Fruit fly (Drosophila melanogaster) whole organism, embryonic: ENCODE results near the gene Pi3K21B.

Experiments
- CG10543 ChIP-seq: fragments of 200-800 bp; sonication (Bioruptor generic); optimal IDR thresholded peaks from 3 replicates; lab custom pipeline; 2017; ENCODE audit warnings: missing biosample characterization, mild to moderate bottlenecking, missing genetic modification characterization, moderate library complexity
- CG12391 ChIP-seq: fragments of 200-800 bp; sonication (Bioruptor generic); optimal IDR thresholded peaks from 3 replicates; lab custom pipeline; 2018; ENCODE audit warnings: missing biosample characterization, mild to moderate bottlenecking, missing genetic modification characterization, moderate library complexity
- CG13287 ChIP-seq: fragments of 200-800 bp; sonication (Bioruptor generic); IDR thresholded peaks from 2 replicates; pipeline ENCODE4 v1.3.6; 2022; ENCODE audit warnings: missing biosample characterization, missing genetic modification characterization; ENCODE audit not compliant: partially characterized antibody
- CG15269 ChIP-seq: fragments of 200-800 bp; sonication (Bioruptor generic); optimal IDR thresholded peaks from 2 replicates; lab custom pipeline; 2018; ENCODE audit warnings: missing biosample characterization, mild to moderate bottlenecking, missing genetic modification characterization, moderate library complexity
- CG15514 ChIP-seq: fragments of 200-800 bp; sonication (Bioruptor generic); optimal IDR thresholded peaks from 3 replicates; lab custom pipeline; 2017; ENCODE audit warnings: missing biosample characterization, missing genetic modification characterization, mild to moderate bottlenecking, moderate library complexity, missing genetic modification reagents
- CG16779 ChIP-seq: fragments of 200-800 bp; sonication (Bioruptor generic); IDR thresholded peaks from 2 replicates; pipeline ENCODE4 v1.3.6; 2022; ENCODE audit warnings: missing biosample characterization, missing genetic modification characterization
- CG16863 ChIP-seq: fragments of 200-800 bp; sonication (Bioruptor generic); optimal IDR thresholded peaks from 3 replicates; lab custom pipeline; 2016; ENCODE audit warnings: missing biosample characterization, missing genetic modification characterization
- CG17186 ChIP-seq: fragments of 200-800 bp; sonication (Bioruptor generic); optimal IDR thresholded peaks from 3 replicates; lab custom pipeline; 2017; ENCODE audit warnings: missing biosample characterization, missing genetic modification reagents, missing genetic modification characterization
- CG17328 ChIP-seq: fragments of 200-800 bp; sonication (Bioruptor generic); IDR thresholded peaks from 2 replicates; pipeline ENCODE4 v1.3.6; 2022; ENCODE audit warnings: missing biosample characterization, missing genetic modification characterization
- CG17361 ChIP-seq: fragments of 200-800 bp; sonication (Bioruptor generic); IDR thresholded peaks from 3 replicates; pipeline ENCODE4 v1.3.6; 2022; ENCODE audit warnings: missing biosample characterization, missing genetic modification characterization
- CG17912 ChIP-seq: fragments of 200-800 bp; sonication (Bioruptor generic); optimal IDR thresholded peaks from 2 replicates; lab custom pipeline; 2018; ENCODE audit warnings: missing biosample characterization, mild to moderate bottlenecking, missing genetic modification characterization
- CG2129 ChIP-seq: fragments of 200-800 bp; sonication (Bioruptor generic); IDR thresholded peaks from 2 replicates; pipeline ENCODE4 v1.3.6; 2022; ENCODE audit warnings: missing biosample characterization, missing genetic modification characterization; ENCODE audit not compliant: partially characterized antibody
- CG30403 ChIP-seq: fragments of 200-800 bp; sonication (Bioruptor generic); optimal IDR thresholded peaks from 3 replicates; lab custom pipeline; 2016; ENCODE audit warnings: missing biosample characterization, missing genetic modification characterization
- CG31441 ChIP-seq: fragments of 200-800 bp; sonication (Bioruptor generic); IDR thresholded peaks from 2 replicates; pipeline ENCODE4 v1.3.6; 2022; ENCODE audit warnings: missing biosample characterization, missing genetic modification characterization
- CG3163 ChIP-seq: fragments of 200-800 bp; sonication (Bioruptor generic); optimal IDR thresholded peaks from 3 replicates; lab custom pipeline; 2016; ENCODE audit warnings: missing biosample characterization, missing genetic modification characterization
- CG34224 ChIP-seq: fragments of 200-800 bp; sonication (Bioruptor generic); IDR thresholded peaks from 3 replicates; pipeline ENCODE4 v1.3.6; 2022; ENCODE audit warnings: missing biosample characterization, missing genetic modification characterization; ENCODE audit not compliant: partially characterized antibody
- CG6689 ChIP-seq: fragments of 200-800 bp; sonication (Bioruptor generic); IDR thresholded peaks from 2 replicates; pipeline ENCODE4 v1.3.6; 2022; ENCODE audit warnings: missing biosample characterization, missing genetic modification characterization
- CG7987 ChIP-seq: fragments of 200-800 bp; sonication (Bioruptor generic); optimal IDR thresholded peaks from 2 replicates; lab custom pipeline; 2018; ENCODE audit warnings: missing biosample characterization, mild to moderate bottlenecking, missing genetic modification characterization, moderate library complexity
- CG8478 ChIP-seq: fragments of >200 bp; optimal IDR thresholded peaks from 2 replicates; lab custom pipeline; 2018
- Deaf1 ChIP-seq: fragments of 200-800 bp; optimal IDR thresholded peaks from 3 replicates; lab custom pipeline; 2019; ENCODE audit warnings: missing biosample characterization, mild to moderate bottlenecking, missing genetic modification characterization, moderate library complexity
- Ets65A ChIP-seq: fragments of 200-800 bp; sonication (Bioruptor generic); peaks from one replicate; lab custom pipeline; 2016; ENCODE audit warnings: missing biosample characterization, missing genetic modification characterization
- Hey ChIP-seq: fragments of 200-800 bp; sonication (Bioruptor generic); optimal IDR thresholded peaks from 3 replicates; lab custom pipeline; 2018; ENCODE audit warnings: missing biosample characterization, mild to moderate bottlenecking, missing genetic modification characterization
- Myb ChIP-seq: fragments of 200-800 bp; sonication (Bioruptor generic); optimal IDR thresholded peaks from 2 replicates; lab custom pipeline; 2016; ENCODE audit warnings: missing biosample characterization, missing genetic modification characterization
- Nf-YC ChIP-seq: fragments of 200-800 bp; optimal IDR thresholded peaks from 3 replicates; lab custom pipeline; 2019; ENCODE audit warnings: missing biosample characterization, mild to moderate bottlenecking, missing genetic modification characterization, moderate library complexity
- Pdp1 ChIP-seq, 2 experiments: fragments of 200-800 bp; sonication (Bioruptor generic); optimal IDR thresholded peaks; 3 replicates each; lab custom pipeline; 2016; ENCODE audit warnings: missing biosample characterization in 2 of 2, missing genetic modification characterization in 2 of 2, mild to moderate bottlenecking in 1 of 2, moderate library complexity in 1 of 2
- Sry-β ChIP-seq: fragments of 200-800 bp; sonication (Bioruptor generic); optimal IDR thresholded peaks from 2 replicates; lab custom pipeline; 2018; ENCODE audit warnings: missing biosample characterization, mild to moderate bottlenecking, missing genetic modification characterization, moderate library complexity
- Xrp1 ChIP-seq: fragments of 200-800 bp; sonication (Bioruptor generic); IDR thresholded peaks from 2 replicates; pipeline ENCODE4 v1.3.6; 2022; ENCODE audit warnings: missing biosample characterization, missing genetic modification characterization
- abd-A ChIP-seq: fragments of 200-800 bp; sonication (Bioruptor generic); optimal IDR thresholded peaks from 3 replicates; lab custom pipeline; 2019; ENCODE audit warnings: missing biosample characterization, mild to moderate bottlenecking, missing genetic modification characterization, moderate library complexity
- cwo ChIP-seq: fragments of 200-800 bp; sonication (Bioruptor generic); optimal IDR thresholded peaks from 3 replicates; lab custom pipeline; 2017; ENCODE audit warnings: missing biosample characterization, missing genetic modification characterization, mild to moderate bottlenecking, moderate library complexity, missing genetic modification reagents
- dmrt11E ChIP-seq: fragments of 200-800 bp; sonication (Bioruptor generic); optimal IDR thresholded peaks from 3 replicates; lab custom pipeline; 2018; ENCODE audit warnings: missing biosample characterization, mild to moderate bottlenecking, missing genetic modification characterization, moderate library complexity
- eve ChIP-seq, 2 experiments: fragments of >200 bp; optimal IDR thresholded peaks; 2 replicates each; lab custom pipeline; 2017; ENCODE audit warnings: missing biosample characterization in 2 of 2, missing genetic modification characterization in 2 of 2
- gcm ChIP-seq: fragments of 200-800 bp; sonication (Bioruptor generic); optimal IDR thresholded peaks from 2 replicates; lab custom pipeline; 2019; ENCODE audit warnings: missing biosample characterization, mild to moderate bottlenecking, missing genetic modification characterization, moderate library complexity
- lab ChIP-seq: fragments of 200-800 bp; sonication (Bioruptor generic); optimal IDR thresholded peaks from 3 replicates; lab custom pipeline; 2017; ENCODE audit warnings: missing biosample characterization, missing genetic modification characterization, mild to moderate bottlenecking, moderate library complexity, missing genetic modification reagents
- maf-S ChIP-seq: fragments of 200-800 bp; sonication (Bioruptor generic); optimal IDR thresholded peaks from 2 replicates; lab custom pipeline; 2016; ENCODE audit warnings: missing biosample characterization, missing genetic modification characterization
- mirr ChIP-seq: fragments of 200-800 bp; sonication (Bioruptor generic); optimal IDR thresholded peaks from 3 replicates; lab custom pipeline; 2018; ENCODE audit warnings: missing biosample characterization, mild to moderate bottlenecking, missing genetic modification characterization
- nmo ChIP-seq: fragments of 200-800 bp; sonication (Bioruptor generic); optimal IDR thresholded peaks from 2 replicates; lab custom pipeline; 2018; ENCODE audit warnings: missing biosample characterization, mild to moderate bottlenecking, missing genetic modification characterization, moderate library complexity
- nom ChIP-seq: fragments of 200-800 bp; sonication (Bioruptor generic); optimal IDR thresholded peaks from 2 replicates; lab custom pipeline; 2017; ENCODE audit warnings: missing biosample characterization, missing genetic modification characterization, mild to moderate bottlenecking, moderate library complexity, missing genetic modification reagents
- pan ChIP-seq, 4 experiments: fragments of >200 bp in 3 of 4; fragments of 200-800 bp in 1 of 4; sonication (Bioruptor generic) in 1 of 4; optimal IDR thresholded peaks in 3 of 4; IDR thresholded peaks in 1 of 4; 2 replicates each; pipeline versions ENCODE4 v1.3.6 to Lab custom; 2017 to 2022; ENCODE audit warnings: missing biosample characterization in 2 of 4, missing genetic modification characterization in 2 of 4, mixed read lengths in 1 of 4
- sd ChIP-seq: fragments of 200-800 bp; sonication (Bioruptor generic); optimal IDR thresholded peaks from 3 replicates; lab custom pipeline; 2018; ENCODE audit warnings: missing biosample characterization, mild to moderate bottlenecking, missing genetic modification characterization, moderate library complexity
- seq ChIP-seq: fragments of 200-800 bp; sonication (Bioruptor generic); IDR thresholded peaks from 2 replicates; pipeline ENCODE4 v1.3.6; 2022; ENCODE audit warnings: missing biosample characterization, missing genetic modification characterization
- sna ChIP-seq: fragments of 200-800 bp; sonication (Bioruptor generic); IDR thresholded peaks from 2 replicates; pipeline ENCODE4 v1.3.6; 2022; ENCODE audit warnings: missing biosample characterization, missing genetic modification characterization; ENCODE audit not compliant: partially characterized antibody
- stwl ChIP-seq: fragments of 200-800 bp; sonication (Bioruptor generic); optimal IDR thresholded peaks from 3 replicates; lab custom pipeline; 2018; ENCODE audit warnings: missing biosample characterization, mild to moderate bottlenecking, missing genetic modification characterization, moderate library complexity
- trem ChIP-seq: fragments of 200-800 bp; optimal IDR thresholded peaks from 3 replicates; lab custom pipeline; 2019; ENCODE audit warnings: missing biosample characterization, mild to moderate bottlenecking, missing genetic modification characterization, moderate library complexity
- vnd ChIP-seq: fragments of 200-800 bp; sonication (Bioruptor generic); IDR thresholded peaks from 3 replicates; pipeline ENCODE4 v1.3.6; 2022; ENCODE audit warnings: missing biosample characterization, missing genetic modification characterization; ENCODE audit not compliant: partially characterized antibody
- vvl ChIP-seq: fragments of 200-800 bp; sonication (Bioruptor generic); IDR thresholded peaks from 2 replicates; pipeline ENCODE4 v1.3.6; 2022; ENCODE audit warnings: missing biosample characterization, missing genetic modification characterization
- zf30C ChIP-seq: fragments of 200-800 bp; sonication (Bioruptor generic); optimal IDR thresholded peaks from 3 replicates; lab custom pipeline; 2018; ENCODE audit warnings: missing biosample characterization, mild to moderate bottlenecking, missing genetic modification characterization

Pi3K21B gene

dm6 chr2L:249048-249825 is 48.4 kb upstream of the Pi3K21B start (continued):
- TF ChIP-seq CG17328 (0 out of 2 replicates have a peak, but pooled peaks have one; percentile 22), vvl (GFP tag; lab: Robert Waterston, UW) (peak; percentile 65), Hey (tag; lab: Kevin White, UChicago) (no peak), pan (optimal IDR thresholded peaks at IDR 0.05; lab: Kevin White, UChicago) (no peak), pan (GFP tag; optimal IDR thresholded peaks at IDR 0.05 in 1 of 2, IDR thresholded peaks at IDR 0.05 in 1 of 2) (peak in 1 of 2 experiments; percentile 43), nmo (GFP tag; lab: Kevin White, UChicago) (peak; percentile 6), sna (GFP tag; lab: Robert Waterston, UW) (peak; percentile 60; the same call in 1 of the 2 replicates), CG16779 (GFP tag; lab: Robert Waterston, UW) (0 out of 2 replicates have a peak, but pooled peaks have one; percentile 9), CG30403 (GFP tag; lab: Kevin White, UChicago) (peak; percentile 15), CG7987 (GFP tag; lab: Kevin White, UChicago) (peak; percentile 22), vnd (GFP tag; lab: Robert Waterston, UW) (no peak), maf-S (GFP tag; lab: Kevin White, UChicago) (no peak), CG15269 (tag; lab: Kevin White, UChicago) (no peak), Nf-YC (tag; lab: Kevin White, UChicago) (peak; percentile 25), CG2129 (0 out of 2 replicates have a peak, but pooled peaks have one; percentile 11), CG12391 (tag; lab: Kevin White, UChicago) (peak; percentile 6), Xrp1 (GFP tag; lab: Robert Waterston, UW) (peak; percentile 32; the same call in 1 of the 2 replicates), CG17361 (GFP tag; lab: Robert Waterston, UW) (0 out of 3 replicates have a peak, but pooled peaks have one; percentile 22), zf30C (peak; percentile 11), cwo (GFP tag; lab: Kevin White, UChicago) (peak; percentile 84), nom (peak; percentile 84), Myb (GFP tag; lab: Kevin White, UChicago) (no peak), CG6689 (GFP tag; lab: Robert Waterston, UW) (0 out of 2 replicates have a peak, but pooled peaks have one; percentile 38), Sry-β (GFP tag; lab: Kevin White, UChicago) (no peak), CG15514 (GFP tag; lab: Kevin White, UChicago) (peak; percentile 7), dmrt11E (tag; lab: Kevin White, UChicago) (peak; percentile 5), Ets65A (GFP tag; lab: Kevin White, UChicago) (peak; percentile 32), abd-A (tag; lab: Kevin White, UChicago) (peak; percentile 67), Deaf1 (tag; lab: Kevin White, UChicago) (peak; percentile 75), CG3163 (GFP tag; lab: Kevin White, UChicago) (peak; percentile 87), CG8478 (lab: Kevin White, UChicago) (peak; percentile 20), CG17912 (no peak), eve (GFP tag; optimal IDR thresholded peaks at IDR 0.05; lab: Kevin White, UChicago) (peak in 1 of 2 experiments; percentile 48), CG16863 (GFP tag; lab: Kevin White, UChicago) (peak; percentile 32), Pdp1 (GFP tag; optimal IDR thresholded peaks at IDR 0.05; lab: Kevin White, UChicago) (peak in 1 of 2 experiments; percentile 42), CG10543 (GFP tag; lab: Kevin White, UChicago) (peak; percentile 28), CG34224 (GFP tag; lab: Robert Waterston, UW) (peak; percentile 61), CG13287 (peak; percentile 62), lab (GFP tag; lab: Kevin White, UChicago) (no peak), CG17186 (GFP tag; lab: Kevin White, UChicago) (no peak), trem (tag; lab: Kevin White, UChicago) (peak; percentile 18), seq (GFP tag; lab: Robert Waterston, UW) (peak; percentile 6), stwl (tag; lab: Kevin White, UChicago) (no peak), CG31441 (GFP tag; lab: Robert Waterston, UW) (peak; percentile 25; the same call in 1 of the 2 replicates), mirr (GFP tag; lab: Kevin White, UChicago) (no peak), gcm (GFP tag; lab: Kevin White, UChicago) (peak; percentile 54), sd (tag; lab: Kevin White, UChicago) (peak; percentile 60)
